Worm (Caenorhabditis elegans) whole organism, L1 larva: ENCODE data around the gene T07F12.1.

Experiments used
- alr-1 ChIP-seq: fragments of 200-800 bp; sonication (Bioruptor generic); optimal IDR thresholded peaks from 2 replicates; lab custom pipeline; 2018; ENCODE audit warnings: borderline replicate concordance, mild to moderate bottlenecking, missing genetic modification characterization, missing compliant biosample characterization
- ceh-82 ChIP-seq, 3 experiments: fragments of 150-350 bp in 1 of 3; sonication (generic microtip) in 2 of 3; optimal IDR thresholded peaks; 2 replicates each; lab custom pipeline; 2014 to 2017; ENCODE audit warnings: missing biosample characterization in 3 of 3, missing genetic modification characterization in 3 of 3
- fkh-10 ChIP-seq: sonication (generic microtip); optimal IDR thresholded peaks from 2 replicates; lab custom pipeline; 2017; ENCODE audit warnings: missing biosample characterization, missing genetic modification reagents, missing genetic modification characterization
- fkh-8 ChIP-seq: sonication (generic microtip); optimal IDR thresholded peaks from 2 replicates; lab custom pipeline; 2016; ENCODE audit warnings: mild to moderate bottlenecking, missing genetic modification characterization, missing compliant biosample characterization
- fos-1 ChIP-seq: fragments of 150-350 bp; optimal IDR thresholded peaks from 2 replicates; lab custom pipeline; 2014; ENCODE audit warnings: missing biosample characterization, missing genetic modification characterization
- hpl-2 ChIP-seq: fragments of 150-350 bp; optimal IDR thresholded peaks from 2 replicates; lab custom pipeline; 2014; ENCODE audit warnings: missing biosample characterization, missing genetic modification reagents, missing genetic modification characterization
- lin-13 ChIP-seq: fragments of 150-350 bp; optimal IDR thresholded peaks from 2 replicates; lab custom pipeline; 2014; ENCODE audit warnings: missing biosample characterization, missing genetic modification reagents, missing genetic modification characterization
- mdl-1 ChIP-seq, 2 experiments: fragments of 150-350 bp; optimal IDR thresholded peaks; 2 replicates each; lab custom pipeline; 2014 to 2017; ENCODE audit warnings: missing biosample characterization in 2 of 2, missing genetic modification characterization in 2 of 2, inconsistent platforms in 1 of 2
- nhr-47 ChIP-seq: sonication (generic microtip); optimal IDR thresholded peaks from 2 replicates; lab custom pipeline; 2016; ENCODE audit warnings: mild to moderate bottlenecking, missing genetic modification characterization, moderate library complexity, missing compliant biosample characterization
- snpc-4 ChIP-seq: fragments of 150-350 bp; optimal IDR thresholded peaks from 2 replicates; lab custom pipeline; 2014; ENCODE audit warnings: missing biosample characterization, missing genetic modification characterization
- sptf-1 ChIP-seq: fragments of 150-350 bp; optimal IDR thresholded peaks from 2 replicates; lab custom pipeline; 2014; ENCODE audit warnings: missing biosample characterization, missing genetic modification characterization
- unc-62 ChIP-seq: fragments of 150-350 bp; optimal IDR thresholded peaks from 2 replicates; lab custom pipeline; 2014; ENCODE audit warnings: missing biosample characterization, missing genetic modification reagents, missing genetic modification characterization
- vab-15 ChIP-seq: sonication (generic microtip); optimal IDR thresholded peaks from 2 replicates; lab custom pipeline; 2017; ENCODE audit warnings: missing genotype, mild to moderate bottlenecking, missing genetic modification characterization, missing compliant biosample characterization
- ztf-11 ChIP-seq, 2 experiments: sonication (generic microtip); optimal IDR thresholded peaks; 2 replicates each; lab custom pipeline; 2016 to 2017; ENCODE audit warnings: missing genetic modification characterization in 2 of 2, missing biosample characterization in 1 of 2, missing compliant biosample characterization in 1 of 2

DNA sequence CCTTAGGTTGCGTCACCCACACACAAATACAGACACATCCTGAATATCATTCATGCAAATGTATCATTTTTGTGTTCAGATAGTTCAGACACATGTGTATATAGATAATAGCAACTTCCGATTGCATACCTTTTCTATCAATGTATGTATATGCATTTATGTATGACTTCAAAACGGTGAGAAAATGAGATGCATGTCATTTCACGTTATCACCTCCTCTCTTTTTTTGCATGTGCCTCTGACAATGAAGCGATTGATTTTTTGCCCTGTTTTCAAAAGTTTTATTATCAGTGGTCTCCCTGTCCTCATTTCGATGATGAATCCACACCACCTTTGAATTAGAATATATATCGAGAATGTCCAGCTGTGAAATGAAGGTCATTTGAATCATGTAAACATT is 11.9 kb downstream of the T07F12.1 start, which contains the start of gene K05B2.2:
- TF ChIP-seq fkh-10 (GFP tag; lab: Kevin White, UChicago) (no peak), mdl-1 (tag; optimal IDR thresholded peaks at IDR 0.05; lab: Kevin White, UChicago) (no peak), nhr-47 (tag; lab: Kevin White, UChicago) (no peak), ztf-11 (tag; optimal IDR thresholded peaks at IDR 0.05; lab: Kevin White, UChicago) (no peak), unc-62 (GFP tag; lab: Kevin White, UChicago) (no peak), snpc-4 (tag; lab: Kevin White, UChicago) (no peak), fos-1 (tag; lab: Kevin White, UChicago) (no peak), sptf-1 (tag; lab: Kevin White, UChicago) (no peak), lin-13 (GFP tag; lab: Kevin White, UChicago) (no peak), vab-15 (no peak), ceh-82 (tag; optimal IDR thresholded peaks at IDR 0.05; lab: Kevin White, UChicago) (no peak), fkh-8 (tag; lab: Kevin White, UChicago) (no peak), alr-1 (no peak), hpl-2 (GFP tag; lab: Kevin White, UChicago) (no peak)
